Worm (Caenorhabditis elegans): Measurements from ENCODE around the gene K05F1.9.

ce11 chrII:5751353-5751752 is 49.6 kb downstream of the K05F1.9 start:
- TF ChIP-seq nhr-12 (tag; optimal IDR thresholded peaks at IDR 0.05): no peak
- no peak for TF ChIP-seq pha-4 (tag; optimal IDR thresholded peaks at IDR 0.05)
